Worm (Caenorhabditis elegans): ENCODE data around the gene R11F4.2.

DNA sequence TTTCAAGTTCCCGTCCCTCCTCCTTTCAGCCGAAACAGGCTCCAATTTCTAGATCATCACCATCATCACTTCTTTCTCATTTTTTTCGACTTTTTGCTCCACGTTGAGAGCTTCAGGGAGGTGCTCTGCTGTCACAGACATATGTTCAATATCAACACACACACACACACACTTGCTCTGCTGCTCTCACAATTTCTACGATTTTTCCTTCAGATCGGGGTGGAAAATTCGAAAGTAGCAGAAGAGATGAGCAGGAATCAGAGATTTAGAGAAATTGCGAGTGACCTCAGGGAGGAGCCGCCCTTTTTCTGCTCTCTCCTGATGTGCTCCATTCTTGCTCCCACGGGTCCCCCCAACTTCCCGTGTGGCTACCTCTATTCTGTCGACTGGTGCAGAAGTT, 44.3 kb upstream of the R11F4.2 start, which contains the start of gene pqn-48:
- TF ChIP-seq nhr-28 (tag; optimal IDR thresholded peaks at IDR 0.05) (no peak), nhr-237 (tag; optimal IDR thresholded peaks at IDR 0.05) (no peak), nhr-11 (tag; optimal IDR thresholded peaks at IDR 0.05) (no peak), egl-27 (tag; optimal IDR thresholded peaks at IDR 0.05) (no peak)

Measured in whole organism, L1 larva.